Worm (Caenorhabditis elegans) whole organism, midembryonic: Measurements from ENCODE around the gene dgat-2.
"Not testable (repeated sequence)": the region's sequence is repeated elsewhere in the genome, so short reads cannot be mapped to it uniquely, and the experiment has no call there.

Source experiments
- cog-1 ChIP-seq: sonication (generic microtip); optimal IDR thresholded peaks from 2 replicates; lab custom pipeline; 2016; ENCODE audit warnings: missing genetic modification characterization, missing compliant biosample characterization
- flt-1 ChIP-seq: fragments of 200-800 bp; sonication (Bioruptor generic); IDR thresholded peaks from 2 replicates; pipeline ENCODE4 v1.3.6; 2022; ENCODE audit warnings: missing genetic modification characterization, missing compliant biosample characterization
- med-1 ChIP-seq: sonication (generic microtip); optimal IDR thresholded peaks from 2 replicates; lab custom pipeline; 2017; ENCODE audit warnings: missing genetic modification characterization, mild to moderate bottlenecking, missing compliant biosample characterization, antibody characterized with exemption, missing genetic modification reagents; ENCODE audit not compliant: insufficient read depth
- ref-1 ChIP-seq: fragments of 200-800 bp; sonication (Bioruptor generic); conservative IDR thresholded peaks from 2 replicates; pipeline ENCODE4 v1.3.6; 2022; ENCODE audit warnings: missing genetic modification reagents, missing genetic modification characterization, missing compliant biosample characterization
- tab-1 ChIP-seq: fragments of 200-800 bp; sonication (Bioruptor generic); IDR thresholded peaks from 2 replicates; pipeline ENCODE4 v1.3.6; 2022; ENCODE audit warnings: missing genetic modification characterization, missing compliant biosample characterization
- ztf-29 ChIP-seq: fragments of 200-800 bp; sonication (Bioruptor generic); IDR thresholded peaks from 2 replicates; pipeline ENCODE4 v1.3.6; 2022; ENCODE audit warnings: missing genetic modification reagents, missing genetic modification characterization, missing compliant biosample characterization

DNA sequence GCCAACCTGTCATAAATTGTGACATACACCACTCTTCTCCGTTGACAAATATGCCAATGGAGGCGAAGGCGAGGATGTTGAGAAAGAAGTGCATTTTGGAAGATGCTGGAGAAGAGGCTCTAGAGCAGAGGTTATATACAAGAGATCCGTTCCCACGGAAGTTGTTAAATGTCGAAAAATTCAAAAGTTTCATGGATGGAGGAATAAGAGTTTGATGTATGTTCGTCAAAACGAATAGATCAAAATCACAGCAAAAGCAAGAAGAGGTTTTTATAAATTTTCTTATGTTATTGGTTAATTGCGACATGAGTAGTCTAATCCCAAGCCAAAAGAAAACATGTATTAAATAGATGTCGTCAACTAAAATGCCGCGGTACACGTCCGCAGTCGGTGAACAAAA lies 49.6 kb upstream of the dgat-2 start, which contains the start of gene Y6G8.15:
- TF ChIP-seq ztf-29; ref-1 (GFP tag; lab: Robert Waterston, UW); med-1; cog-1 (tag; lab: Kevin White, UChicago); flt-1 (GFP tag; lab: Robert Waterston, UW); tab-1 (GFP tag; lab: Robert Waterston, UW): not testable (repeated sequence)
